Fruit fly (Drosophila melanogaster) whole organism, pupa: ENCODE results near the gene CG7728.

Source experiments
- CG10348 ChIP-seq: fragments of 200-800 bp; sonication (Bioruptor generic); IDR thresholded peaks from 2 replicates; pipeline ENCODE4 v1.3.6; 2022; ENCODE audit warnings: missing biosample characterization, missing genetic modification characterization
- CG13204 ChIP-seq: fragments of 200-800 bp; sonication (Bioruptor generic); optimal IDR thresholded peaks from 2 replicates; lab custom pipeline; 2018; ENCODE audit warnings: missing biosample characterization, mild to moderate bottlenecking, missing genetic modification characterization, moderate library complexity
- CG14655 ChIP-seq: fragments of 200-800 bp; sonication (Bioruptor generic); optimal IDR thresholded peaks from 3 replicates; lab custom pipeline; 2017; ENCODE audit warnings: mild to moderate bottlenecking, missing biosample characterization, missing genetic modification reagents, missing genetic modification characterization
- CG17806 ChIP-seq: fragments of 200-800 bp; sonication (Bioruptor generic); optimal IDR thresholded peaks from 2 replicates; lab custom pipeline; 2018; ENCODE audit warnings: missing biosample characterization, mild to moderate bottlenecking, missing genetic modification characterization, moderate library complexity
- CG32121 ChIP-seq: fragments of 200-800 bp; sonication (Bioruptor generic); IDR thresholded peaks from 2 replicates; pipeline ENCODE4 v1.3.6; 2022; ENCODE audit warnings: missing biosample characterization, missing genetic modification characterization
- CG34367 ChIP-seq: fragments of 200-800 bp; sonication (Bioruptor generic); optimal IDR thresholded peaks from 2 replicates; lab custom pipeline; 2018; ENCODE audit warnings: missing biosample characterization, mild to moderate bottlenecking, missing genetic modification characterization
- CG4496 ChIP-seq: fragments of 200-800 bp; sonication (Bioruptor generic); IDR thresholded peaks from 3 replicates; pipeline ENCODE4 v1.3.6; 2022; ENCODE audit warnings: missing biosample characterization, missing genetic modification characterization
- Pif1A ChIP-seq: fragments of 200-800 bp; sonication (Bioruptor generic); optimal IDR thresholded peaks from 3 replicates; lab custom pipeline; 2016; ENCODE audit warnings: missing biosample characterization, missing genetic modification characterization
- gl ChIP-seq: fragments of 200-800 bp; sonication (Bioruptor generic); optimal IDR thresholded peaks from 2 replicates; lab custom pipeline; 2018; ENCODE audit warnings: missing biosample characterization, mild to moderate bottlenecking, missing genetic modification characterization
- rn ChIP-seq: fragments of 200-800 bp; sonication (Bioruptor generic); IDR thresholded peaks from 2 replicates; pipeline ENCODE4 v1.3.6; 2022; ENCODE audit warnings: missing biosample characterization, missing genetic modification characterization

- TF ChIP-seq Pif1A (GFP tag; lab: Kevin White, UChicago) (no peak), CG4496 (GFP tag; lab: Robert Waterston, UW) (no peak), gl (no peak), CG32121 (no peak), CG14655 (GFP tag; lab: Kevin White, UChicago) (no peak), CG17806 (tag; lab: Kevin White, UChicago) (no peak), rn (GFP tag; lab: Robert Waterston, UW) (no peak), CG34367 (tag; lab: Kevin White, UChicago) (no peak), CG13204 (GFP tag; lab: Kevin White, UChicago) (no peak), CG10348 (GFP tag; lab: Robert Waterston, UW) (no peak)
These were observed 39.0 kb upstream of the CG7728 start for dm6 chr3L:16977311-16977710.
